Worm (Caenorhabditis elegans) whole organism, early embryonic: Measurements from ENCODE around the gene K09C4.4.

ENCODE experiments used
- B0310.2 ChIP-seq: sonication (generic microtip); optimal IDR thresholded peaks from 2 replicates; lab custom pipeline; 2016; ENCODE audit warnings: mild to moderate bottlenecking, missing genetic modification characterization, missing compliant biosample characterization
- F13C5.2 ChIP-seq: sonication (generic microtip); optimal IDR thresholded peaks from 2 replicates; lab custom pipeline; 2017; ENCODE audit warnings: mild to moderate bottlenecking, missing genetic modification characterization, inconsistent platforms, missing compliant biosample characterization
- aly-1 ChIP-seq: sonication (generic microtip); optimal IDR thresholded peaks from 2 replicates; lab custom pipeline; 2016; ENCODE audit warnings: missing genetic modification characterization, missing compliant biosample characterization
- ama-1 ChIP-seq: fragments of 150-350 bp; optimal IDR thresholded peaks from 2 replicates; lab custom pipeline; 2014
- ceh-13 ChIP-seq: fragments of 200-800 bp; sonication (Bioruptor generic); optimal IDR thresholded peaks from 2 replicates; lab custom pipeline; 2018; ENCODE audit warnings: mild to moderate bottlenecking, missing genetic modification characterization, missing compliant biosample characterization
- ceh-36 ChIP-seq: sonication (generic microtip); optimal IDR thresholded peaks from 2 replicates; lab custom pipeline; 2016; ENCODE audit warnings: missing genetic modification characterization, inconsistent platforms, missing compliant biosample characterization
- ets-7 ChIP-seq: sonication (generic microtip); optimal IDR thresholded peaks from 2 replicates; lab custom pipeline; 2016; ENCODE audit warnings: missing genotype, missing genetic modification characterization, missing compliant biosample characterization
- flt-1 ChIP-seq: fragments of 200-800 bp; sonication (Bioruptor generic); IDR thresholded peaks from 2 replicates; pipeline ENCODE4 v1.3.6; 2022; ENCODE audit warnings: missing genetic modification characterization, missing compliant biosample characterization
- hmbx-1 ChIP-seq: sonication (generic microtip); optimal IDR thresholded peaks from 2 replicates; lab custom pipeline; 2016; ENCODE audit warnings: mild to moderate bottlenecking, missing genetic modification characterization, missing compliant biosample characterization
- hmg-4 ChIP-seq: fragments of 200-800 bp; sonication (Bioruptor generic); optimal IDR thresholded peaks from 2 replicates; lab custom pipeline; 2018; ENCODE audit warnings: mild to moderate bottlenecking, missing genetic modification characterization, missing compliant biosample characterization
- hnd-1 ChIP-seq: sonication (generic microtip); optimal IDR thresholded peaks from 2 replicates; lab custom pipeline; 2016; ENCODE audit warnings: missing genetic modification characterization, missing compliant biosample characterization
- pes-1 ChIP-seq: fragments of 200-800 bp; sonication (Bioruptor generic); IDR thresholded peaks from 2 replicates; pipeline ENCODE4 v1.3.6; 2022; ENCODE audit warnings: missing genetic modification reagents, missing genetic modification characterization, missing compliant biosample characterization
- scrt-1 ChIP-seq: fragments of 200-800 bp; sonication (Bioruptor generic); IDR thresholded peaks from 2 replicates; pipeline ENCODE4 v1.3.6; 2022; ENCODE audit warnings: missing genetic modification characterization, missing compliant biosample characterization
- sea-1 ChIP-seq: fragments of 200-800 bp; sonication (Bioruptor generic); conservative IDR thresholded peaks from 2 replicates; pipeline ENCODE4 v1.3.6; 2022; ENCODE audit warnings: missing genetic modification characterization, missing compliant biosample characterization
- tbx-11 ChIP-seq: fragments of 200-800 bp; sonication (Bioruptor generic); IDR thresholded peaks from 2 replicates; pipeline ENCODE4 v1.3.6; 2022; ENCODE audit warnings: missing genetic modification characterization, missing compliant biosample characterization
- tbx-37 ChIP-seq: fragments of 200-800 bp; sonication (Bioruptor generic); conservative IDR thresholded peaks from 2 replicates; pipeline ENCODE4 v1.3.6; 2022; ENCODE audit warnings: missing genetic modification reagents, missing genetic modification characterization, missing compliant biosample characterization
- tra-4 ChIP-seq: sonication (generic microtip); optimal IDR thresholded peaks from 2 replicates; lab custom pipeline; 2017; ENCODE audit warnings: missing genetic modification characterization, missing compliant biosample characterization

The K09C4.4 gene

DNA sequence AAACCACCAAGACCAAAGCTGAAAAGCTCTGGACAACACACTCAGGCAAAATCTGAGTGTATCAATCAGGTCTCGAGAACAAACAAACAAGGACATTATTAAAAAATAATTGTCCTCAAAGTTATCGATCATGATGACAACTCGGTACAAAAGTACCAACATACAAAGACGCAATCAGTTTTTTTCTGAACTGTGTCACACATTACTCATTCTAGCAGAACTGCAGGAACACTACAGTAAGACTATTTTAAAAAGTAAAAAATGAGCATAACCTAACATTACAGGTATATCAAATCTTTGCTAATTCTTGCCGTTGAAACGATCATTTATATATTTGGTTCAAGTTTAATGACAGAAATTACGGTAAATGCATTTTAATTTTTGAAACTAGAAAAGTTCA lies 6.9 kb downstream of the K09C4.4 start, which contains the start of gene K09C4.2:
TSS of gene K09C4.2 (plus strand) at position 301 of the 400 bp plus-strand sequence.
- TF ChIP-seq aly-1 = no peak
- TF ChIP-seq flt-1 (GFP tag; lab: Robert Waterston, UW) = no peak

DNA sequence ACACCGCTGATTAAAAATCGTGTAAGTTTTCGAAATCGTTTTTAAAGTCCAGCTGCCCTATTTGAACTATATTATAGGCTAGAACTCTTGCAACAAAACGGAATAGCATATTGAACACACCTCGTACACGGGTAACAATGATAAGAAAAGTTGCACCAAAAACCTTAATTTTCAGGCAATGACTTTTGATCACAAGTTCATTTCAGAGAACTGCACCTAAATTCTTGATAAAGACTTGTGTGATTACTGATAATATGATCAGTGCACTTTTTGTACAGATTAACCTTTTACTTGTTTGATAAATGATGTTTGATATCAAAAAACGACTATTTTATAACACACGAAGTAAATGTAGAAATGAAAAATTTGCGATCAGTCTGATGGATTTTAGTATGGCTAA lies 8.5 kb downstream of the K09C4.4 start:
- TF ChIP-seq tbx-37 (GFP tag; lab: Robert Waterston, UW) (no peak), hnd-1 (tag; lab: Kevin White, UChicago) (no peak), F13C5.2 (no peak), tra-4 (no peak), hmbx-1 (no peak), B0310.2 (no peak), scrt-1 (GFP tag; lab: Robert Waterston, UW) (no peak)

DNA sequence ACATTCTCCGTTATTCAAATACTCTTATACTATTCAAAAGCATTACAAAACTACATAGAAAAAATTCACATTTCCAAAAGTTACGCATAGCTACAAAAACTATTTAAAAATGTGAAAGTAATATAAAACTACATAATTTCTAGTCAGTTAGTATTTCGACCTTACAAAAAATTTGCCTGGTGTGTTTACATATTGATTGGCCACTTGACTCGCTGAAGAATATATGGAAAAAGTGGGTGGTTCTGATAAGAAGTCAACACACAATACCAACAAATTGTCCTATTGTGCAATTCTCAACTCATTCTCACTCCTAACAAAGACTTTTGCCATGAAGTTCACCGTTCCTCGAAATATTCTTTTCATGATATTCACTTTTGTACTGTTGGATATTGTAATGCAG lies 9.3 kb downstream of the K09C4.4 start, which contains the start of gene K09C4.1:
TSS of gene K09C4.1 (plus strand) at position 301 of the 400 bp plus-strand sequence.
- TF ChIP-seq tra-4 (no peak), scrt-1 (GFP tag; lab: Robert Waterston, UW) (no peak), B0310.2 (no peak), hnd-1 (tag; lab: Kevin White, UChicago) (no peak), sea-1 (GFP tag; lab: Robert Waterston, UW) (no peak), ceh-13 (no peak), ceh-36 (no peak), flt-1 (GFP tag; lab: Robert Waterston, UW) (no peak), F13C5.2 (no peak), tbx-37 (GFP tag; lab: Robert Waterston, UW) (no peak), pes-1 (GFP tag; lab: Robert Waterston, UW) (no peak), ama-1 (no peak), aly-1 (no peak), hmg-4 (GFP tag; lab: Kevin White, UChicago) (no peak), hmbx-1 (no peak), ets-7 (tag; lab: Kevin White, UChicago) (no peak), tbx-11 (no peak)

DNA sequence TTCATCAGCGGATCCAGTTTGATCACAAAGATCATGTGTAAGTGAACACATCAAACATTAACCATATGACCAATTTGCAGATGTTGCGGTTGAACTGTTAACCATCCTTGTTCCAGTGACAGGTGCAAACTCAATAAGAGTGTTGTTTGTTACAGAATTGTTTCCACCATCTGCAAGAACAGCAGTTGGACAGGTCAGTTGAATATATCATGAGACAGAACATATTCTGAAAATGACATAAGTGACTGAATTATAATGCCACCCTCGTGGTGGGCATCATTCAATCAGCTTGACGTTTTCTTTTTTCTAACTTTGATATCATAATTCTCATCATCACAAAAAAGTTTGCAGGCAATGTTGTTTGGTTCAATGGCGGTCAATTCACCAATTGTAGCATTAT lies 11.3 kb downstream of the K09C4.4 start:
- TF ChIP-seq pes-1 (GFP tag; lab: Robert Waterston, UW) = no peak

DNA sequence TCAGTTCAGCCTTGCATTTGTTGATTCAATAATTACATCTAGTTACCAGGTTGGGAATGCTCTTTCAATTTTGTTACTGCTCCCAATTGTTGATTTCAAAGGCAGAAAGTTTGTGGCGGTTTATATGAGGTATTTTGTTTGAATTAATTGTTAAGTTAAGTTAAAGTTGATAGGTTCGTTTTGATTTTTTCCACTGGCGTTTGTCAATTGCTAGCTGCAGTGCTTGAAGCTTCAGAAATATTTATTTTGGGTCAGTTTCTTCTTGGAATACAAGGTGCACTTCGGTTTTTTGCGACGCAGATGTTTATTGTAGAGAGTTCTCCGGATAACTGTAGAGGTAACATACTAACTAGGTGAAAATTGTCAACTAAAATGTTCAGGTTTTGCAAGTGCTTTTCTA lies 12.5 kb downstream of the K09C4.4 start, which contains the start of gene F11D5.5:
TSS of gene F11D5.5 (plus strand) at position 301 of the 400 bp plus-strand sequence.
- TF ChIP-seq pes-1 (GFP tag; lab: Robert Waterston, UW) = no peak
- no peak for TF ChIP-seq sea-1 (GFP tag; lab: Robert Waterston, UW)
- no peak for TF ChIP-seq ceh-36
- TF ChIP-seq flt-1 (GFP tag; lab: Robert Waterston, UW) = no peak
- TF ChIP-seq hmg-4 (GFP tag; lab: Kevin White, UChicago) = no peak
- TF ChIP-seq tra-4 = no peak
- TF ChIP-seq ets-7 (tag; lab: Kevin White, UChicago) = no peak
- TF ChIP-seq scrt-1 (GFP tag; lab: Robert Waterston, UW) = no peak
- no peak for TF ChIP-seq hmbx-1

DNA sequence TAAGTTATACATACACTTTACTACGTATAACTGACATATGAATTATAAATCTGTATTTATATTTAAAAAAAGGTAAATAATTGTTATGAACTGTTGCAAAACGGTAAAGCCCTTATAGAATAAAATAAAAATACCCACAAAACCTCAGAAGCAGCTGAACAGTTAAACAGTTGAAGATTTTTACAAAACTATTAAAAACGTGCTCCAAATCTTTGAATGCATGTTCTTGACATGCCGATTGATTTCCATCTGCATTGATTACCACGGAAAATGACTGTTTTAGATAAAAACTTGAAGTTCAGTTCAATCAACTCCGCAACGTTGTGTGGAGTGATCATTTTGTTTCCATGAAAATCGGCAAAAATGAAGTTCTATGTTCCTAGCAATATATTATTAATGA lies 14.8 kb downstream of the K09C4.4 start, which contains the start of gene F11D5.7:
TSS of gene F11D5.7 (plus strand) at position 301 of the 400 bp plus-strand sequence.
- no peak for TF ChIP-seq ceh-13
- TF ChIP-seq tra-4 = no peak
- TF ChIP-seq tbx-37 (GFP tag; lab: Robert Waterston, UW) = no peak
- TF ChIP-seq ama-1 = no peak
- TF ChIP-seq pes-1 (GFP tag; lab: Robert Waterston, UW) = no peak
- TF ChIP-seq ets-7 (tag; lab: Kevin White, UChicago) = no peak
- no peak for TF ChIP-seq hmbx-1
- no peak for TF ChIP-seq flt-1 (GFP tag; lab: Robert Waterston, UW)
- TF ChIP-seq F13C5.2 = no peak

DNA sequence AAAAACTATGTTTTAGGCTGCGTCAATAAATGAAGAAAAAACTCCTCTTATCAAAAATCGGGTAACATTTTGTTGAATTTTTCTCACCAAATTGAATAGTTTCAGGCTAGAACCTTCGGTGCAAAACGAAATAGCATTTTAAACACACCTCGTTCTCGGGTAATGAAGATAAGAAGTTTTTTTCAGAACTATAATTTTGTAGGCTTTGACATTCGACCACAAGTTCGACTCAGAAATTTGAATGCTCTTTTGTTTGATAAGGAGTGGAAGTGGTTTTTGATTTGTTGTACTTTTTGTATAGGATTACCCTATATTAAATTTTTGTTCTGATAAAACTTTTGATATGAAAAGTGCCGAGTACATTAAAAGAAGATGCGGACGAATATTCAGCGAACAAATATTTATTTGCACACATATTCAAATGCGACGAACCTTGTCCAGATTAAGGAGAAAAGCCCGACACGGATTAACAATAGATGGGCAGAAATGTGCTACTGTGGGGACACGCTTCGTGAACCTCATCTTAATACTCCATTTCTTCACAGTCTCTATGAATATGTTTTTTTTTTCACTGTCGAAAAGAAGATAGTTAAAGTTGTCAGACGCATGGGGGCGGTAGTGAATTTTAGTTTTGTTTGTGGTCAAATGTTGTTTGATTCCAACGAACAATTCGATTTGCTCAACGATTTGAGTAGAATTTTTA lies 17.5 kb downstream of the K09C4.4 start:
- TF ChIP-seq scrt-1 (GFP tag; lab: Robert Waterston, UW) (no peak), sea-1 (GFP tag; lab: Robert Waterston, UW) (no peak), pes-1 (GFP tag; lab: Robert Waterston, UW) (no peak), hmg-4 (GFP tag; lab: Kevin White, UChicago) (no peak), tra-4 (no peak), ama-1 (no peak), hmbx-1 (no peak), hnd-1 (tag; lab: Kevin White, UChicago) (no peak), tbx-11 (no peak), B0310.2 (no peak), ets-7 (tag; lab: Kevin White, UChicago) (no peak)

DNA sequence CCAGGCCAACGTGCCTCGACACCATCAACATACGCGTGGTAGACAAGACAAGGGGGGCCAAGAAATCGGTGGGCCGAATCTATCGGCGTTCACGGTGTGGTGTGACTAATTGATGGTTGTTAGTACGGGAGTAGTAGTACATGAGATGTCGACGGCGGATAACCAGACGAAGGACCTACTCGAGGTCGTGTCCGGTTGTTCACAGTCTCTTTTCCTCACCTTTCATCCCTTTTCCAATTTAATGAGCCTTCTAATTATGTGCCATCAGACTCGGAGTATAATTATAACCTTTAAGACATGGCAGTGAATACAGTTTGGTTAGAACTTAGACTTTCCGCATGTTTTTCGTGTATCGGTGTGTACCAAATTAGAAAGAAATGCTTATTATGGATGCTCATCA lies 21.4 kb downstream of the K09C4.4 start:
- TF ChIP-seq hnd-1 (tag; lab: Kevin White, UChicago) = no peak
- TF ChIP-seq B0310.2 = no peak
- no peak for TF ChIP-seq tbx-37 (GFP tag; lab: Robert Waterston, UW)
- TF ChIP-seq scrt-1 (GFP tag; lab: Robert Waterston, UW) = no peak
- TF ChIP-seq ceh-36 = no peak
- no peak for TF ChIP-seq tra-4
- no peak for TF ChIP-seq ets-7 (tag; lab: Kevin White, UChicago)
- no peak for TF ChIP-seq pes-1 (GFP tag; lab: Robert Waterston, UW)
- TF ChIP-seq aly-1 = no peak
- TF ChIP-seq sea-1 (GFP tag; lab: Robert Waterston, UW) = no peak
- TF ChIP-seq ama-1 = no peak
- TF ChIP-seq hmbx-1 = no peak
- no peak for TF ChIP-seq flt-1 (GFP tag; lab: Robert Waterston, UW)
- no peak for TF ChIP-seq ceh-13
- no peak for TF ChIP-seq F13C5.2
- TF ChIP-seq hmg-4 (GFP tag; lab: Kevin White, UChicago) = no peak
